Worm (Caenorhabditis elegans) whole organism, mixed stage, embryonic: ENCODE data around the gene pitp-1.

ENCODE experiments used
- ham-2 ChIP-seq: fragments of 200-800 bp; sonication (Bioruptor generic); optimal IDR thresholded peaks from 2 replicates; lab custom pipeline; 2018; ENCODE audit warnings: mild to moderate bottlenecking, missing genetic modification characterization, missing compliant biosample characterization
- lin-13 ChIP-seq: fragments of 150-350 bp; optimal IDR thresholded peaks from 2 replicates; lab custom pipeline; 2014; ENCODE audit warnings: missing biosample characterization, missing genetic modification characterization
- lin-32 ChIP-seq: fragments of 200-800 bp; sonication (Bioruptor generic); optimal IDR thresholded peaks from 2 replicates; lab custom pipeline; 2018; ENCODE audit warnings: mild to moderate bottlenecking, missing genetic modification characterization, missing compliant biosample characterization
- lsy-2 ChIP-seq: fragments of 150-350 bp; optimal IDR thresholded peaks from 2 replicates; lab custom pipeline; 2014; ENCODE audit warnings: missing biosample characterization, missing genetic modification characterization
- nhr-237 ChIP-seq: fragments of 150-350 bp; optimal IDR thresholded peaks from 2 replicates; lab custom pipeline; 2014; ENCODE audit warnings: missing biosample characterization, missing genetic modification characterization
- sptf-1 ChIP-seq: sonication (generic microtip); optimal IDR thresholded peaks from 2 replicates; lab custom pipeline; 2017; ENCODE audit warnings: mild to moderate bottlenecking, missing genetic modification characterization, moderate library complexity, missing compliant biosample characterization
- tbx-8 ChIP-seq: fragments of 200-800 bp; sonication (Bioruptor generic); optimal IDR thresholded peaks from 2 replicates; lab custom pipeline; 2018; ENCODE audit warnings: mild to moderate bottlenecking, missing genetic modification characterization, moderate library complexity, missing compliant biosample characterization

- TF ChIP-seq sptf-1 (tag; lab: Kevin White, UChicago) (no peak), lin-32 (no peak), ham-2 (GFP tag; lab: Kevin White, UChicago) (no peak), lsy-2 (tag; lab: Kevin White, UChicago) (no peak), lin-13 (tag; lab: Kevin White, UChicago) (no peak), nhr-237 (no peak), tbx-8 (GFP tag; lab: Kevin White, UChicago) (no peak)
These were observed 9.2 kb downstream of the pitp-1 start for ce11 chrIII:3520417-3520816.
